Fruit fly (Drosophila melanogaster) whole organism, pupa: ENCODE data around the gene PpD6.

Source experiments
- CG10348 ChIP-seq: fragments of 200-800 bp; sonication (Bioruptor generic); IDR thresholded peaks from 2 replicates; pipeline ENCODE4 v1.3.6; 2022; ENCODE audit warnings: missing biosample characterization, missing genetic modification characterization
- CG12605 ChIP-seq: fragments of 200-800 bp; sonication (Bioruptor generic); IDR thresholded peaks from 2 replicates; pipeline ENCODE4 v1.3.6; 2022; ENCODE audit warnings: missing biosample characterization, missing genetic modification characterization
- CG13204 ChIP-seq: fragments of 200-800 bp; sonication (Bioruptor generic); optimal IDR thresholded peaks from 2 replicates; lab custom pipeline; 2018; ENCODE audit warnings: missing biosample characterization, mild to moderate bottlenecking, missing genetic modification characterization, moderate library complexity
- CG14655 ChIP-seq: fragments of 200-800 bp; sonication (Bioruptor generic); optimal IDR thresholded peaks from 3 replicates; lab custom pipeline; 2017; ENCODE audit warnings: mild to moderate bottlenecking, missing biosample characterization, missing genetic modification reagents, missing genetic modification characterization
- CG15710 ChIP-seq: fragments of 200-800 bp; sonication (Bioruptor generic); optimal IDR thresholded peaks from 2 replicates; lab custom pipeline; 2018; ENCODE audit warnings: missing biosample characterization, mild to moderate bottlenecking, missing genetic modification characterization, moderate library complexity
- CG17806 ChIP-seq: fragments of 200-800 bp; sonication (Bioruptor generic); optimal IDR thresholded peaks from 2 replicates; lab custom pipeline; 2018; ENCODE audit warnings: missing biosample characterization, mild to moderate bottlenecking, missing genetic modification characterization, moderate library complexity
- CG32121 ChIP-seq: fragments of 200-800 bp; sonication (Bioruptor generic); IDR thresholded peaks from 2 replicates; pipeline ENCODE4 v1.3.6; 2022; ENCODE audit warnings: missing biosample characterization, missing genetic modification characterization
- CG34367 ChIP-seq: fragments of 200-800 bp; sonication (Bioruptor generic); optimal IDR thresholded peaks from 2 replicates; lab custom pipeline; 2018; ENCODE audit warnings: missing biosample characterization, mild to moderate bottlenecking, missing genetic modification characterization
- CG4496 ChIP-seq: fragments of 200-800 bp; sonication (Bioruptor generic); IDR thresholded peaks from 3 replicates; pipeline ENCODE4 v1.3.6; 2022; ENCODE audit warnings: missing biosample characterization, missing genetic modification characterization
- CG8159 ChIP-seq: fragments of 200-800 bp; sonication (Bioruptor generic); optimal IDR thresholded peaks from 3 replicates; lab custom pipeline; 2018; ENCODE audit warnings: missing biosample characterization, mild to moderate bottlenecking, missing genetic modification characterization, moderate library complexity
- CG8301 ChIP-seq: fragments of 200-800 bp; sonication (Bioruptor generic); optimal IDR thresholded peaks from 2 replicates; lab custom pipeline; 2018; ENCODE audit warnings: missing biosample characterization, mild to moderate bottlenecking, missing genetic modification characterization
- CG9948 ChIP-seq: fragments of 200-800 bp; sonication (Bioruptor generic); optimal IDR thresholded peaks from 2 replicates; lab custom pipeline; 2018; ENCODE audit warnings: missing biosample characterization, mild to moderate bottlenecking, missing genetic modification characterization, moderate library complexity
- D1 ChIP-seq: fragments of 200-800 bp; sonication (Bioruptor generic); optimal IDR thresholded peaks from 2 replicates; lab custom pipeline; 2018; ENCODE audit warnings: missing biosample characterization, mild to moderate bottlenecking, missing genetic modification characterization, moderate library complexity
- EcR ChIP-seq: fragments of 200-800 bp; sonication (Bioruptor generic); optimal IDR thresholded peaks from 3 replicates; lab custom pipeline; 2019; ENCODE audit warnings: missing biosample characterization, missing genetic modification characterization, mild to moderate bottlenecking, moderate library complexity, missing genetic modification reagents
- Ets98B ChIP-seq: fragments of 200-800 bp; sonication (Bioruptor generic); IDR thresholded peaks from 2 replicates; pipeline ENCODE4 v1.3.6; 2022; ENCODE audit warnings: missing biosample characterization, missing genetic modification characterization
- Pif1A ChIP-seq: fragments of 200-800 bp; sonication (Bioruptor generic); optimal IDR thresholded peaks from 3 replicates; lab custom pipeline; 2016; ENCODE audit warnings: missing biosample characterization, missing genetic modification characterization
- Pif1B ChIP-seq: fragments of 200-800 bp; sonication (Bioruptor generic); optimal IDR thresholded peaks from 3 replicates; lab custom pipeline; 2016; ENCODE audit warnings: missing biosample characterization, missing genetic modification characterization
- Snoo ChIP-seq: fragments of 200-800 bp; sonication (Bioruptor generic); optimal IDR thresholded peaks from 3 replicates; lab custom pipeline; 2017; ENCODE audit warnings: missing biosample characterization, mild to moderate bottlenecking, missing genetic modification characterization, inconsistent platforms
- fd96Ca ChIP-seq: fragments of 200-800 bp; sonication (Bioruptor generic); IDR thresholded peaks from 3 replicates; pipeline ENCODE4 v1.3.6; 2022; ENCODE audit warnings: missing biosample characterization, missing genetic modification characterization
- gl ChIP-seq: fragments of 200-800 bp; sonication (Bioruptor generic); optimal IDR thresholded peaks from 2 replicates; lab custom pipeline; 2018; ENCODE audit warnings: missing biosample characterization, mild to moderate bottlenecking, missing genetic modification characterization
- rn ChIP-seq: fragments of 200-800 bp; sonication (Bioruptor generic); IDR thresholded peaks from 2 replicates; pipeline ENCODE4 v1.3.6; 2022; ENCODE audit warnings: missing biosample characterization, missing genetic modification characterization

PpD6 gene

dm6 chr2L:3090245-3090644, 19.2 kb upstream of the PpD6 start:
- TF ChIP-seq Pif1A (GFP tag; lab: Kevin White, UChicago) (no peak), CG12605 (GFP tag; lab: Robert Waterston, UW) (no peak), CG32121 (peak; percentile 25; the same call in 1 of the 2 replicates), CG8301 (no peak), CG9948 (tag; lab: Kevin White, UChicago) (no peak), Ets98B (GFP tag; lab: Robert Waterston, UW) (peak; percentile 18; the same call in 1 of the 2 replicates), fd96Ca (GFP tag; lab: Robert Waterston, UW) (no peak), D1 (tag; lab: Kevin White, UChicago) (no peak)

dm6 chr2L:3092535-3092934, 16.9 kb upstream of the PpD6 start:
- TF ChIP-seq CG13204 (no peak), Pif1A (GFP tag; lab: Kevin White, UChicago) (no peak), CG10348 (no peak), CG14655 (GFP tag; lab: Kevin White, UChicago) (no peak), CG8301 (peak; percentile 10), EcR (no peak), CG32121 (0 out of 2 replicates have a peak, but pooled peaks have one; percentile 17)

dm6 chr2L:3094901-3095777, 14.3 kb upstream of the PpD6 start:
- TF ChIP-seq D1 (tag; lab: Kevin White, UChicago) = no peak
- no peak for TF ChIP-seq Ets98B (GFP tag; lab: Robert Waterston, UW)
- TF ChIP-seq CG15710 = peak; percentile 54
- TF ChIP-seq CG17806 (tag; lab: Kevin White, UChicago) = no peak
- no peak for TF ChIP-seq CG10348
- no peak for TF ChIP-seq Snoo (tag; lab: Kevin White, UChicago)
- peak; percentile 47 for TF ChIP-seq CG13204
- TF ChIP-seq Pif1A (GFP tag; lab: Kevin White, UChicago) = no peak
- no peak for TF ChIP-seq CG32121
- TF ChIP-seq rn (GFP tag; lab: Robert Waterston, UW) = no peak
- no peak for TF ChIP-seq CG14655 (GFP tag; lab: Kevin White, UChicago)
- TF ChIP-seq CG34367 = no peak
- no peak for TF ChIP-seq CG8301
- TF ChIP-seq EcR = peak; percentile 8
- no peak for TF ChIP-seq fd96Ca (GFP tag; lab: Robert Waterston, UW)
- TF ChIP-seq CG12605 (GFP tag; lab: Robert Waterston, UW) = peak; percentile 77; the same call in 1 of the 2 replicates
- TF ChIP-seq CG8159 = no peak
- peak; percentile 71 for TF ChIP-seq gl (tag; lab: Kevin White, UChicago)
- peak; percentile 1 for TF ChIP-seq Pif1B (GFP tag; lab: Kevin White, UChicago)
- TF ChIP-seq CG9948 (tag; lab: Kevin White, UChicago) = peak; percentile 18
- peak; percentile 52; the same call in 2 of the 3 replicates for TF ChIP-seq CG4496 (GFP tag; lab: Robert Waterston, UW)

- no peak for TF ChIP-seq CG8159
- no peak for TF ChIP-seq CG17806 (tag; lab: Kevin White, UChicago)
- no peak for TF ChIP-seq fd96Ca (GFP tag; lab: Robert Waterston, UW)
- no peak for TF ChIP-seq Ets98B (GFP tag; lab: Robert Waterston, UW)
- no peak for TF ChIP-seq CG4496 (GFP tag; lab: Robert Waterston, UW)
- TF ChIP-seq Snoo (tag; lab: Kevin White, UChicago) = no peak
- no peak for TF ChIP-seq Pif1B (GFP tag; lab: Kevin White, UChicago)
- TF ChIP-seq CG34367 = no peak
- TF ChIP-seq CG12605 (GFP tag; lab: Robert Waterston, UW) = no peak
- no peak for TF ChIP-seq CG14655 (GFP tag; lab: Kevin White, UChicago)
These were observed 9.5 kb upstream of the PpD6 start for dm6 chr2L:3099930-3100329.

- no peak for TF ChIP-seq fd96Ca (GFP tag; lab: Robert Waterston, UW)
- TF ChIP-seq CG14655 (GFP tag; lab: Kevin White, UChicago) = no peak
- TF ChIP-seq CG32121 = peak; percentile 73
- no peak for TF ChIP-seq CG12605 (GFP tag; lab: Robert Waterston, UW)
- TF ChIP-seq CG34367 = no peak
- no peak for TF ChIP-seq CG15710
- no peak for TF ChIP-seq EcR
- peak; percentile 2 for TF ChIP-seq CG8301
- TF ChIP-seq rn (GFP tag; lab: Robert Waterston, UW) = no peak
- peak; percentile 20; the same call in 1 of the 2 replicates for TF ChIP-seq Ets98B (GFP tag; lab: Robert Waterston, UW)
- no peak for TF ChIP-seq CG17806 (tag; lab: Kevin White, UChicago)
- TF ChIP-seq CG4496 (GFP tag; lab: Robert Waterston, UW) = 0 out of 3 replicates have a peak, but pooled peaks have one; percentile 42
- TF ChIP-seq Pif1A (GFP tag; lab: Kevin White, UChicago) = no peak
- TF ChIP-seq, all 21 proteins: peak for 4
These were observed 8.7 kb upstream of the PpD6 start for dm6 chr2L:3100812-3101211.

- peak; percentile 72 for TF ChIP-seq CG34367
- peak; percentile 49 for TF ChIP-seq CG15710
- peak; percentile 43 for TF ChIP-seq gl (tag; lab: Kevin White, UChicago)
- peak; percentile 82 for TF ChIP-seq CG8159
- TF ChIP-seq CG8301 = peak; percentile 85
- peak; percentile 66 for TF ChIP-seq CG10348
- TF ChIP-seq Snoo (tag; lab: Kevin White, UChicago) = peak; percentile 68
- TF ChIP-seq Ets98B (GFP tag; lab: Robert Waterston, UW) = peak; percentile 85
- peak; percentile 69 for TF ChIP-seq CG9948 (tag; lab: Kevin White, UChicago)
- TF ChIP-seq D1 (tag; lab: Kevin White, UChicago) = no peak
- TF ChIP-seq CG17806 (tag; lab: Kevin White, UChicago) = peak; percentile 71
- peak; percentile 75 for TF ChIP-seq Pif1B (GFP tag; lab: Kevin White, UChicago)
- peak; percentile 90 for TF ChIP-seq CG14655 (GFP tag; lab: Kevin White, UChicago)
- TF ChIP-seq CG4496 (GFP tag; lab: Robert Waterston, UW) = peak; percentile 92
- peak; percentile 64 for TF ChIP-seq CG12605 (GFP tag; lab: Robert Waterston, UW)
- TF ChIP-seq rn (GFP tag; lab: Robert Waterston, UW) = peak; percentile 80
- no peak for TF ChIP-seq EcR
- TF ChIP-seq Pif1A (GFP tag; lab: Kevin White, UChicago) = peak; percentile 82
- peak; percentile 92 for TF ChIP-seq fd96Ca (GFP tag; lab: Robert Waterston, UW)
- TF ChIP-seq CG32121 = peak; percentile 88
- peak; percentile 3 for TF ChIP-seq CG13204
- TF ChIP-seq, all 21 proteins: peak for 19
These were observed 3.6 kb upstream of the PpD6 start for dm6 chr2L:3105895-3106294.
